Worm (Caenorhabditis elegans) whole organism, young adult: ENCODE data around the gene ZK742.3.

Source experiments
- B0019.2 ChIP-seq: fragments of 200-800 bp; sonication (Bioruptor generic); conservative IDR thresholded peaks from 2 replicates; pipeline ENCODE4 v1.3.6; 2022; ENCODE audit warnings: missing genetic modification reagents, missing genetic modification characterization, missing compliant biosample characterization
- B0336.3 ChIP-seq: fragments of 200-800 bp; sonication (Bioruptor generic); IDR thresholded peaks from 2 replicates; pipeline ENCODE4 v1.3.6; 2022; ENCODE audit warnings: missing genetic modification characterization, missing compliant biosample characterization
- C17E4.6 ChIP-seq: fragments of 200-800 bp; sonication (Bioruptor generic); IDR thresholded peaks from 2 replicates; pipeline ENCODE4 v1.3.6; 2022; ENCODE audit warnings: missing genetic modification reagents, missing genetic modification characterization, missing compliant biosample characterization
- F37B4.10 ChIP-seq: fragments of 200-800 bp; sonication (Bioruptor generic); IDR thresholded peaks from 2 replicates; pipeline ENCODE4 v1.3.6; 2022; ENCODE audit warnings: missing genetic modification characterization, missing compliant biosample characterization
- F57C9.4 ChIP-seq: sonication (generic microtip); optimal IDR thresholded peaks from 2 replicates; lab custom pipeline; 2017; ENCODE audit warnings: mild to moderate bottlenecking, missing genetic modification characterization, missing compliant biosample characterization
- K12H6.12 ChIP-seq: fragments of 200-800 bp; sonication (Bioruptor generic); optimal IDR thresholded peaks from 2 replicates; lab custom pipeline; 2018; ENCODE audit warnings: mild to moderate bottlenecking, missing genetic modification characterization, missing compliant biosample characterization
- Y67H2A.10 ChIP-seq: fragments of 200-800 bp; sonication (Bioruptor generic); conservative IDR thresholded peaks from 2 replicates; pipeline ENCODE4 v1.3.6; 2022; ENCODE audit warnings: missing genetic modification reagents, missing genetic modification characterization, missing compliant biosample characterization
- akir-1 ChIP-seq: fragments of 200-800 bp; sonication (Bioruptor generic); optimal IDR thresholded peaks from 2 replicates; lab custom pipeline; 2018; ENCODE audit warnings: mild to moderate bottlenecking, missing genetic modification characterization, moderate library complexity, missing compliant biosample characterization
- ama-1 ChIP-seq, 3 experiments: fragments of 150-350 bp in 1 of 3; sonication (generic microtip) in 2 of 3; optimal IDR thresholded peaks; 2 replicates each; lab custom pipeline; 2014 to 2018; ENCODE audit warnings: missing biosample characterization in 2 of 3, missing genetic modification characterization in 2 of 3, missing genetic modification reagents in 2 of 3
- aptf-3 ChIP-seq: fragments of 200-800 bp; sonication (Bioruptor generic); IDR thresholded peaks from 2 replicates; pipeline ENCODE4 v1.3.6; 2022; ENCODE audit warnings: missing genetic modification characterization, missing compliant biosample characterization
- atf-7 ChIP-seq: sonication (generic microtip); optimal IDR thresholded peaks from 2 replicates; lab custom pipeline; 2017; ENCODE audit warnings: mild to moderate bottlenecking, missing genetic modification characterization, missing compliant biosample characterization
- athp-1 ChIP-seq: sonication (generic microtip); optimal IDR thresholded peaks from 2 replicates; lab custom pipeline; 2017; ENCODE audit warnings: mild to moderate bottlenecking, missing genetic modification characterization, missing compliant biosample characterization
- attf-5 ChIP-seq: fragments of 200-800 bp; sonication (Bioruptor generic); optimal IDR thresholded peaks from 2 replicates; lab custom pipeline; 2018; ENCODE audit warnings: mild to moderate bottlenecking, missing genetic modification characterization, missing compliant biosample characterization
- attf-6 ChIP-seq: fragments of 200-800 bp; sonication (Bioruptor generic); IDR thresholded peaks from 2 replicates; pipeline ENCODE4 v1.3.6; 2022; ENCODE audit warnings: missing genetic modification reagents, missing genetic modification characterization, missing compliant biosample characterization
- ccch-3 ChIP-seq: fragments of 200-800 bp; sonication (Bioruptor generic); optimal IDR thresholded peaks from 2 replicates; lab custom pipeline; 2018; ENCODE audit warnings: mild to moderate bottlenecking, missing genetic modification characterization, missing compliant biosample characterization
- cebp-1 ChIP-seq, 2 experiments: fragments of 200-800 bp in 1 of 2; sonication (Bioruptor generic) in 1 of 2; sonication (generic microtip) in 1 of 2; IDR thresholded peaks in 1 of 2; optimal IDR thresholded peaks in 1 of 2; 2 replicates each; pipeline versions ENCODE4 v1.3.6 to Lab custom; 2017 to 2022; ENCODE audit warnings: missing compliant biosample characterization in 2 of 2, missing genetic modification characterization in 2 of 2, mild to moderate bottlenecking in 1 of 2, missing genetic modification reagents in 1 of 2, moderate library complexity in 1 of 2
- ceh-27 ChIP-seq: fragments of 200-800 bp; sonication (Bioruptor generic); optimal IDR thresholded peaks from 2 replicates; lab custom pipeline; 2018; ENCODE audit warnings: mild to moderate bottlenecking, missing genetic modification characterization, moderate library complexity, missing compliant biosample characterization
- ceh-91 ChIP-seq: fragments of 200-800 bp; sonication (Bioruptor generic); IDR thresholded peaks from 2 replicates; pipeline ENCODE4 v1.3.6; 2022; ENCODE audit warnings: missing genetic modification reagents, missing genetic modification characterization, missing compliant biosample characterization
- die-1 ChIP-seq: sonication (generic microtip); optimal IDR thresholded peaks from 2 replicates; lab custom pipeline; 2016; ENCODE audit warnings: missing genotype, mild to moderate bottlenecking, missing genetic modification characterization, missing compliant biosample characterization
- dox-1 ChIP-seq: fragments of 200-800 bp; sonication (Bioruptor generic); IDR thresholded peaks from 2 replicates; pipeline ENCODE4 v1.3.6; 2022; ENCODE audit warnings: missing genetic modification reagents, missing genetic modification characterization, missing compliant biosample characterization
- dpl-1 ChIP-seq: fragments of 150-350 bp; optimal IDR thresholded peaks from 2 replicates; lab custom pipeline; 2014; ENCODE audit warnings: missing biosample characterization, missing genetic modification reagents, missing genetic modification characterization
- efl-1 ChIP-seq: fragments of 150-350 bp; optimal IDR thresholded peaks from 2 replicates; lab custom pipeline; 2014; ENCODE audit warnings: missing biosample characterization, missing genetic modification reagents, missing genetic modification characterization
- egrh-3 ChIP-seq: fragments of 200-800 bp; sonication (Bioruptor generic); IDR thresholded peaks from 2 replicates; pipeline ENCODE4 v1.3.6; 2022; ENCODE audit warnings: missing genetic modification reagents, missing genetic modification characterization, missing compliant biosample characterization
- hmg-1.2 ChIP-seq: fragments of 200-800 bp; sonication (Bioruptor generic); IDR thresholded peaks from 2 replicates; pipeline ENCODE4 v1.3.6; 2022; ENCODE audit warnings: missing genetic modification reagents, missing genetic modification characterization, missing compliant biosample characterization
- hmg-20 ChIP-seq: fragments of 200-800 bp; sonication (Bioruptor generic); IDR thresholded peaks from 2 replicates; pipeline ENCODE4 v1.3.6; 2022; ENCODE audit warnings: missing genetic modification reagents, missing genetic modification characterization, missing compliant biosample characterization
- hsf-1 ChIP-seq: fragments of 200-800 bp; sonication (Bioruptor generic); IDR thresholded peaks from 2 replicates; pipeline ENCODE4 v1.3.6; 2022; ENCODE audit warnings: missing genetic modification reagents, missing genetic modification characterization, missing compliant biosample characterization
- let-526 ChIP-seq: fragments of 200-800 bp; sonication (Bioruptor generic); IDR thresholded peaks from 2 replicates; pipeline ENCODE4 v1.3.6; 2022; ENCODE audit warnings: missing genetic modification reagents, missing genetic modification characterization, missing compliant biosample characterization
- lin-26 ChIP-seq: fragments of 200-800 bp; sonication (Bioruptor generic); IDR thresholded peaks from 2 replicates; pipeline ENCODE4 v1.3.6; 2022; ENCODE audit warnings: missing genetic modification reagents, missing genetic modification characterization, missing compliant biosample characterization
- lin-35 ChIP-seq, 3 experiments: fragments of 150-350 bp in 2 of 3; sonication (generic microtip) in 1 of 3; optimal IDR thresholded peaks; 2 replicates each; lab custom pipeline; 2014 to 2018; ENCODE audit warnings: missing biosample characterization in 3 of 3, missing genetic modification characterization in 3 of 3, missing genetic modification reagents in 3 of 3
- lin-54 ChIP-seq: fragments of 200-800 bp; sonication (Bioruptor generic); optimal IDR thresholded peaks from 2 replicates; lab custom pipeline; 2018; ENCODE audit warnings: mild to moderate bottlenecking, missing genetic modification characterization, missing compliant biosample characterization
- madf-3 ChIP-seq: fragments of 200-800 bp; sonication (Bioruptor generic); IDR thresholded peaks from 2 replicates; pipeline ENCODE4 v1.3.6; 2022; ENCODE audit warnings: missing genetic modification reagents, missing genetic modification characterization, missing compliant biosample characterization
- madf-8 ChIP-seq: fragments of 200-800 bp; sonication (Bioruptor generic); conservative IDR thresholded peaks from 2 replicates; pipeline ENCODE4 v1.3.6; 2022; ENCODE audit warnings: missing genetic modification reagents, missing genetic modification characterization, missing compliant biosample characterization
- mcd-1 ChIP-seq: fragments of 200-800 bp; sonication (Bioruptor generic); IDR thresholded peaks from 2 replicates; pipeline ENCODE4 v1.3.6; 2022; ENCODE audit warnings: missing genetic modification reagents, missing genetic modification characterization, missing compliant biosample characterization
- mel-28 ChIP-seq: sonication (generic microtip); optimal IDR thresholded peaks from 2 replicates; lab custom pipeline; 2016; ENCODE audit warnings: borderline replicate concordance, mild to moderate bottlenecking, missing genetic modification characterization, missing compliant biosample characterization
- mxl-1 ChIP-seq: sonication (generic microtip); optimal IDR thresholded peaks from 2 replicates; lab custom pipeline; 2016; ENCODE audit warnings: missing genetic modification characterization, missing compliant biosample characterization
- nfyb-1 ChIP-seq: fragments of 200-800 bp; sonication (Bioruptor generic); IDR thresholded peaks from 2 replicates; pipeline ENCODE4 v1.3.6; 2022; ENCODE audit warnings: missing genetic modification reagents, missing genetic modification characterization, missing compliant biosample characterization
- nhr-27 ChIP-seq: fragments of 200-800 bp; sonication (Bioruptor generic); optimal IDR thresholded peaks from 2 replicates; lab custom pipeline; 2018; ENCODE audit warnings: mild to moderate bottlenecking, missing genetic modification characterization, moderate library complexity, missing compliant biosample characterization
- nhr-80 ChIP-seq: sonication (generic microtip); optimal IDR thresholded peaks from 2 replicates; lab custom pipeline; 2016; ENCODE audit warnings: missing genetic modification characterization, missing compliant biosample characterization
- pbrm-1 ChIP-seq: fragments of 200-800 bp; sonication (Bioruptor generic); IDR thresholded peaks from 2 replicates; pipeline ENCODE4 v1.3.6; 2022; ENCODE audit warnings: missing genetic modification reagents, missing genetic modification characterization, missing compliant biosample characterization
- rpc-1 ChIP-seq, 2 experiments: fragments of 150-350 bp in 1 of 2; sonication (generic microtip) in 1 of 2; optimal IDR thresholded peaks; 2 replicates each; lab custom pipeline; 2014 to 2018; ENCODE audit warnings: missing biosample characterization in 1 of 2, missing genetic modification characterization in 1 of 2, missing genetic modification reagents in 1 of 2, missing genotype in 1 of 2
- tbp1 ChIP-seq: fragments of 200-800 bp; sonication (Bioruptor generic); optimal IDR thresholded peaks from 2 replicates; lab custom pipeline; 2018; ENCODE audit warnings: mild to moderate bottlenecking, missing genetic modification characterization, missing compliant biosample characterization
- zim-3 ChIP-seq: sonication (generic microtip); optimal IDR thresholded peaks from 2 replicates; lab custom pipeline; 2017; ENCODE audit warnings: mild to moderate bottlenecking, missing genetic modification characterization, moderate library complexity, missing compliant biosample characterization
- ztf-18 ChIP-seq: sonication (generic microtip); optimal IDR thresholded peaks from 2 replicates; lab custom pipeline; 2016; ENCODE audit warnings: missing genotype, mild to moderate bottlenecking, missing genetic modification characterization, missing compliant biosample characterization
- ztf-6 ChIP-seq: fragments of 200-800 bp; sonication (Bioruptor generic); IDR thresholded peaks from 2 replicates; pipeline ENCODE4 v1.3.6; 2022; ENCODE audit warnings: missing genetic modification reagents, missing genetic modification characterization, missing compliant biosample characterization

The ZK742.3 gene

DNA sequence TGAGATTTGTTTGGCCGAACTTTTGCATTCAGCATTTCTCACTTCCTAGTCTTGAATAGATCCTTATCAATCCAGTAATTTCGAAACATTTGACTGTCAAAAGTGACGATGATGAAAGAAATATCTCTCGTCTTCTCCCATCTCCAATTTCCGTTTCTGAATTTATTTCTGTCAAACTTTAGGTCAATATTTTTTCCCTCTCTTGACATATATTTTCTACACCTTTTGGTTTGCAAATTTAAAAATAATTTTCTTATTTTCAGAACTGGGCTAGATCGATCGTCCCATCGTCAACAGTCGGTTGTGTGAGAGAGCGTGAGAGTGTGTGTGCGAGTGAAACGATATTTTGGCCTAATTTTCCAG lies 4.9 kb downstream of the ZK742.3 start, which contains the start of gene xpo-1:
Gene xpo-1, plus strand, starts transcription at position 264 of the 363 bp plus-strand sequence.
- TF ChIP-seq nhr-27 (tag; lab: Kevin White, UChicago) = no peak
- no peak for TF ChIP-seq mel-28
- no peak for TF ChIP-seq F57C9.4 (tag; lab: Kevin White, UChicago)
- no peak for TF ChIP-seq rpc-1 (optimal IDR thresholded peaks at IDR 0.05; lab: Kevin White, UChicago)
- TF ChIP-seq rpc-1 (tag; optimal IDR thresholded peaks at IDR 0.05; lab: Kevin White, UChicago) = no peak
- no peak for TF ChIP-seq atf-7 (tag; lab: Kevin White, UChicago)
- 0 out of 2 replicates have a peak, but pooled peaks have one; percentile 33 for TF ChIP-seq F37B4.10
- no peak for TF ChIP-seq hmg-1.2 (GFP tag; lab: Robert Waterston, UW)
- no peak for TF ChIP-seq egrh-3 (GFP tag; lab: Robert Waterston, UW)
- TF ChIP-seq ccch-3 (GFP tag; lab: Kevin White, UChicago) = no peak
- TF ChIP-seq mxl-1 (tag; lab: Kevin White, UChicago) = no peak
- TF ChIP-seq cebp-1 (GFP tag; IDR thresholded peaks at IDR 0.05; lab: Robert Waterston, UW) = no peak
- peak; percentile 47 for TF ChIP-seq cebp-1 (tag; optimal IDR thresholded peaks at IDR 0.05; lab: Kevin White, UChicago)
- no peak for TF ChIP-seq attf-6 (GFP tag; lab: Robert Waterston, UW)
- TF ChIP-seq B0019.2 (GFP tag; lab: Robert Waterston, UW) = no peak
- no peak for TF ChIP-seq B0336.3
- no peak for TF ChIP-seq athp-1 (tag; lab: Kevin White, UChicago)

DNA sequence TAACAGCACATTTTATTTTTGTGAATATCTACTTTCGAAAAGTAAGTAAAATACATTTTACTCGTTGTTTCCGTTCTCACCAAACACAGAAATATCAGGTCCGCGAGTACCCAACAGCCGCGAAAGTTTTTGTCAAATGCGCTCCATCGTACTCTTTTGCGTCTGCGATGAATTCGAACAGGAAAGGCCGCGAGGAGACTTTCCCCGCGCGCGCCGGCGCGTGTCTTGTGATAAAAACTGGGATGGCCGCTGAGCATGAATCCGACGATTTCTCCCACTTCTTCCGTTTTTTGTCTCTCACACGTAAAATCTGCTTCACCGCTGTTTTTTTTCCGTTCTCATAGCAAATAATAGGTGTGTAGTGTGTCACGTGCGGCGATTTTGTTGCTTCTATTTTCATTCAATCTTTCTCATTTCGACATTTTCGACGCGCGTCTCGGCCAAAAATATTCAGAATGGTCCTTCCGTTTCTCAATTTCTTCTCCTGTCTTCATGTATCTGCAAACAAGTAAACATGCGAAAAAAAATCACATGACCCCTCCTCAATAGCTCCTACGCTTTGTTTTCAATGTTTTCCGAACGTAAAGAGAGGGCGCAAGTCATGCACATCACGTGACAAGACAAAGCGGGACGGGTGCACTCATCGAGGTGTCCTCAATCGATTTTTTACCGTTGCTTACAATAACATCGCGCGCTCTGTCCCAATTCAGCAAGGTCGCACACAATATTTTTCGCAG lies 5.5 kb downstream of the ZK742.3 start, which contains the start of gene uvs-1:
Gene uvs-1, minus strand, starts transcription at position 145 of the 737 bp plus-strand sequence.
- TF ChIP-seq efl-1 (GFP tag; lab: Kevin White, UChicago) (peak; percentile 89), ceh-27 (GFP tag; lab: Kevin White, UChicago) (peak; percentile 51), ama-1 (optimal IDR thresholded peaks at IDR 0.05; lab: Kevin White, UChicago) (peak; percentile 32), ama-1 (GFP tag; optimal IDR thresholded peaks at IDR 0.05; lab: Kevin White, UChicago) (no peak), lin-35 (GFP tag; optimal IDR thresholded peaks at IDR 0.05; lab: Kevin White, UChicago) (peak in 1 of 3 experiments; percentile 38), akir-1 (GFP tag; lab: Kevin White, UChicago) (no peak), F37B4.10 (no peak), ztf-18 (tag; lab: Kevin White, UChicago) (peak; percentile 32), lin-26 (GFP tag; lab: Robert Waterston, UW) (0 out of 2 replicates have a peak, but pooled peaks have one; percentile 7), ceh-91 (GFP tag; lab: Robert Waterston, UW) (peak; percentile 71), dox-1 (GFP tag; lab: Robert Waterston, UW) (peak; percentile 73; the same call in 1 of the 2 replicates), die-1 (tag; lab: Kevin White, UChicago) (no peak), K12H6.12 (tag; lab: Kevin White, UChicago) (peak; percentile 67), let-526 (GFP tag; lab: Robert Waterston, UW) (0 out of 2 replicates have a peak, but pooled peaks have one; percentile 20), Y67H2A.10 (GFP tag; lab: Robert Waterston, UW) (peak; percentile 56; the same call in 1 of the 2 replicates), attf-6 (GFP tag; lab: Robert Waterston, UW) (peak; percentile 52; the same call in 1 of the 2 replicates), nhr-80 (tag; lab: Kevin White, UChicago) (peak; percentile 47), pbrm-1 (GFP tag; lab: Robert Waterston, UW) (0 out of 2 replicates have a peak, but pooled peaks have one; percentile 42), zim-3 (no peak), lin-54 (GFP tag; lab: Kevin White, UChicago) (peak; percentile 23), madf-8 (GFP tag; lab: Robert Waterston, UW) (peak; percentile 83), C17E4.6 (GFP tag; lab: Robert Waterston, UW) (0 out of 2 replicates have a peak, but pooled peaks have one; percentile 28), madf-3 (GFP tag; lab: Robert Waterston, UW) (peak; percentile 73; the same call in 1 of the 2 replicates), hsf-1 (GFP tag; lab: Robert Waterston, UW) (peak; percentile 78), mcd-1 (GFP tag; lab: Robert Waterston, UW) (peak; percentile 83), hmg-20 (GFP tag; lab: Robert Waterston, UW) (no peak), dpl-1 (peak; percentile 51), aptf-3 (GFP tag; lab: Robert Waterston, UW) (no peak), tbp1 (GFP tag; lab: Kevin White, UChicago) (no peak), cebp-1 (GFP tag; IDR thresholded peaks at IDR 0.05; lab: Robert Waterston, UW) (no peak), cebp-1 (tag; optimal IDR thresholded peaks at IDR 0.05; lab: Kevin White, UChicago) (peak; percentile 61), ztf-6 (GFP tag; lab: Robert Waterston, UW) (no peak), hmg-1.2 (GFP tag; lab: Robert Waterston, UW) (peak; percentile 37), attf-5 (peak; percentile 75), nfyb-1 (GFP tag; lab: Robert Waterston, UW) (no peak)
